Worm (Caenorhabditis elegans) whole organism, midembryonic: Measurements from ENCODE around the gene F37C4.4.

ENCODE experiments used
- T22C8.4 ChIP-seq: fragments of 200-800 bp; sonication (Bioruptor generic); IDR thresholded peaks from 2 replicates; pipeline ENCODE4 v1.3.6; 2022; ENCODE audit warnings: missing genetic modification characterization, missing compliant biosample characterization
- cog-1 ChIP-seq: sonication (generic microtip); optimal IDR thresholded peaks from 2 replicates; lab custom pipeline; 2016; ENCODE audit warnings: missing genetic modification characterization, missing compliant biosample characterization
- flt-1 ChIP-seq: fragments of 200-800 bp; sonication (Bioruptor generic); IDR thresholded peaks from 2 replicates; pipeline ENCODE4 v1.3.6; 2022; ENCODE audit warnings: missing genetic modification characterization, missing compliant biosample characterization

ce11 chrIV:3859552-3859951 is 7.6 kb upstream of the F37C4.4 start:
- TF ChIP-seq cog-1, result no peak
- no peak for TF ChIP-seq flt-1 (GFP tag; lab: Robert Waterston, UW)
- TF ChIP-seq T22C8.4 (GFP tag; lab: Robert Waterston, UW), result no peak
